Fruit fly (Drosophila melanogaster): ENCODE results near the gene spri.

spri gene

dm6 chrX:10487964-10488605 is 97.1 kb downstream of the spri start (continued):
- TF ChIP-seq E2f2 (GFP tag; IDR thresholded peaks at IDR 0.05) (no peak; the same call in 1 of the 2 replicates), CG15073 (GFP tag; optimal IDR thresholded peaks at IDR 0.05) (no peak), CG18476 (GFP tag; optimal IDR thresholded peaks at IDR 0.05) (no peak), seq (GFP tag; IDR thresholded peaks at IDR 0.05) (no peak), CG4404 (GFP tag; IDR thresholded peaks at IDR 0.05) (no peak), CG3995 (GFP tag; optimal IDR thresholded peaks at IDR 0.05) (peak; percentile 15), PHDP (tag; optimal IDR thresholded peaks at IDR 0.05) (peak; percentile 47), CG13894 (tag; optimal IDR thresholded peaks at IDR 0.05) (peak; percentile 9), CG42726 (GFP tag; IDR thresholded peaks at IDR 0.05; ENCODE audit: partially characterized antibody) (no peak), Rx (GFP tag; IDR thresholded peaks at IDR 0.05) (no peak), grn (GFP tag; optimal IDR thresholded peaks at IDR 0.05) (peak; percentile 72), CG9215 (GFP tag; IDR thresholded peaks at IDR 0.05) (peak; percentile 41; the same call in 1 of the 2 replicates), mirr (GFP tag; optimal IDR thresholded peaks at IDR 0.05) (peak; percentile 40), CG1233 (GFP tag; optimal IDR thresholded peaks at IDR 0.05) (peak; percentile 14), CG8944 (GFP tag; optimal IDR thresholded peaks at IDR 0.05) (peak; percentile 27), MESR4 (GFP tag; optimal IDR thresholded peaks at IDR 0.05) (no peak), CoRest (tag; optimal IDR thresholded peaks at IDR 0.05) (peak; percentile 65), sug (tag; optimal IDR thresholded peaks at IDR 0.05) (peak; percentile 96), sna (GFP tag; IDR thresholded peaks at IDR 0.05; ENCODE audit: partially characterized antibody) (no peak), MBD-R2 (GFP tag; IDR thresholded peaks at IDR 0.05) (no peak), eve (GFP tag; optimal IDR thresholded peaks at IDR 0.05) (no peak), ken (GFP tag; IDR thresholded peaks at IDR 0.05) (no peak), inv (GFP tag; IDR thresholded peaks at IDR 0.05; ENCODE audit: partially characterized antibody) (no peak), Dek (tag; optimal IDR thresholded peaks at IDR 0.05) (peak; percentile 28), CG6765 (GFP tag; optimal IDR thresholded peaks at IDR 0.05) (peak; percentile 13), CG17328 (GFP tag; IDR thresholded peaks at IDR 0.05) (no peak), Dll (GFP tag; IDR thresholded peaks at IDR 0.05; ENCODE audit: partially characterized antibody) (no peak), B-H1 (GFP tag; IDR thresholded peaks at IDR 0.05) (no peak), gt (GFP tag; IDR thresholded peaks at IDR 0.05) (no peak), schlank (tag; optimal IDR thresholded peaks at IDR 0.05) (peak; percentile 9), kay (GFP tag; optimal IDR thresholded peaks at IDR 0.05) (no peak), prd (optimal IDR thresholded peaks at IDR 0.05) (no peak), prd (GFP tag; IDR thresholded peaks at IDR 0.05) (no peak), lov (optimal IDR thresholded peaks at IDR 0.05) (no peak), lov (GFP tag; IDR thresholded peaks at IDR 0.05) (no peak), sob (GFP tag; IDR thresholded peaks at IDR 0.05) (no peak), p53 (GFP tag; optimal IDR thresholded peaks at IDR 0.05) (no peak), CG12104 (GFP tag; optimal IDR thresholded peaks at IDR 0.05) (no peak), CG3163 (GFP tag; optimal IDR thresholded peaks at IDR 0.05) (no peak), CG17612 (GFP tag; IDR thresholded peaks at IDR 0.05) (no peak), hb (GFP tag; IDR thresholded peaks at IDR 0.05; ENCODE audit: partially characterized antibody) (no peak), H2.0 (GFP tag; IDR thresholded peaks at IDR 0.05) (no peak), run (tag; optimal IDR thresholded peaks at IDR 0.05) (no peak), pita (GFP tag; optimal IDR thresholded peaks at IDR 0.05) (no peak), gfzf (GFP tag; optimal IDR thresholded peaks at IDR 0.05) (no peak), Hr78 (GFP tag; optimal IDR thresholded peaks at IDR 0.05) (no peak), scrt (GFP tag; optimal IDR thresholded peaks at IDR 0.05) (peak; percentile 19), Sox102F (GFP tag; optimal IDR thresholded peaks at IDR 0.05) (peak; percentile 8), NFAT (GFP tag; IDR thresholded peaks at IDR 0.05) (no peak), grau (tag; optimal IDR thresholded peaks at IDR 0.05) (peak; percentile 67), CG12155 (GFP tag; optimal IDR thresholded peaks at IDR 0.05) (no peak)

All from whole organism, embryonic.